Fruit fly (Drosophila melanogaster) whole organism, wandering third instar larva: Measurements from ENCODE around the gene CG45105.

Experiments
- Dif ChIP-seq: fragments of 200-275, 200-300 bp; sonication (Bioruptor generic); optimal IDR thresholded peaks from 2 replicates; lab custom pipeline; 2018; ENCODE audit warnings: missing biosample characterization, missing genetic modification characterization; ENCODE audit not compliant: partially characterized antibody
- pan ChIP-seq: fragments of >200 bp; optimal IDR thresholded peaks from 2 replicates; lab custom pipeline; 2017
- usp ChIP-seq: fragments of >200 bp; optimal IDR thresholded peaks from 2 replicates; lab custom pipeline; 2017; ENCODE audit warnings: missing biosample characterization, missing genetic modification characterization

DNA sequence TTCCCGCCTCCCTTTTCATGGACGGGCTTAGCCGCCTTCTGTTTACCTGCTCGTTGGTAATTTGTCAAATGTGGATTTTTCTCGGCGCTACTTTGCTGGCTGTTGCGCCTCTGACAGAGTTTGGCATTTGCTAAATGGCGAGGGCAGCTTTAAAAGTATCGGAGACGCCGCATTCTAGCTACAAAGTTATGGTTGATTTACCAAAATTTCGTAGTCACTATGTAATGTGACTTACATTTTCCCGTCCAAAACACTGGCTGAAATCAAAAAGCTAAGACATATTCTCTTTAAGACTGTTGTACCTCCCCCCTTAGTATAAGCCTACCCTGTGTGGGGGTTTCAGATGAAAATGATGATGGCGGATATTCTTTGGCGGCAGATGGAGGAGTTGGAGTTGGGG is 29.8 kb upstream of the CG45105 start:
- TF ChIP-seq Dif (GFP tag; lab: Kevin White, UChicago): no peak
- TF ChIP-seq pan (lab: Kevin White, UChicago): no peak
- no peak for TF ChIP-seq usp
